Worm (Caenorhabditis elegans) whole organism, L1 larva: Measurements from ENCODE around the gene ttr-43.

Experiments used
- C34B4.2 ChIP-seq: sonication (generic microtip); optimal IDR thresholded peaks from 2 replicates; lab custom pipeline; 2017; ENCODE audit warnings: mild to moderate bottlenecking, missing genetic modification characterization, missing compliant biosample characterization
- aha-1 ChIP-seq: fragments of 150-350 bp; optimal IDR thresholded peaks from 2 replicates; lab custom pipeline; 2014; ENCODE audit warnings: missing biosample characterization, missing genetic modification characterization
- ceh-63 ChIP-seq: fragments of 200-800 bp; sonication (Bioruptor generic); optimal IDR thresholded peaks from 2 replicates; lab custom pipeline; 2018; ENCODE audit warnings: mild to moderate bottlenecking, missing genetic modification characterization, missing compliant biosample characterization
- ceh-82 ChIP-seq, 3 experiments: fragments of 150-350 bp in 1 of 3; sonication (generic microtip) in 2 of 3; optimal IDR thresholded peaks; 2 replicates each; lab custom pipeline; 2014 to 2017; ENCODE audit warnings: missing biosample characterization in 3 of 3, missing genetic modification characterization in 3 of 3
- ceh-88 ChIP-seq: fragments of 200-800 bp; sonication (Bioruptor generic); IDR thresholded peaks from 2 replicates; pipeline ENCODE4 v1.3.6; 2022; ENCODE audit warnings: missing genetic modification characterization, missing compliant biosample characterization
- ceh-90 ChIP-seq: sonication (generic microtip); optimal IDR thresholded peaks from 2 replicates; lab custom pipeline; 2016; ENCODE audit warnings: missing genetic modification characterization, missing compliant biosample characterization
- ces-1 ChIP-seq: fragments of 150-350 bp; optimal IDR thresholded peaks from 2 replicates; lab custom pipeline; 2014; ENCODE audit warnings: missing biosample characterization, missing genetic modification reagents, missing genetic modification characterization
- dpl-1 ChIP-seq, 3 experiments: fragments of 150-350 bp in 2 of 3; sonication (generic microtip) in 1 of 3; optimal IDR thresholded peaks; 2 replicates each; lab custom pipeline; 2014 to 2017; ENCODE audit warnings: missing biosample characterization in 3 of 3, missing genetic modification characterization in 3 of 3, missing genetic modification reagents in 3 of 3
- dsc-1 ChIP-seq: sonication (generic microtip); optimal IDR thresholded peaks from 2 replicates; lab custom pipeline; 2016; ENCODE audit warnings: mild to moderate bottlenecking, missing genetic modification characterization, missing compliant biosample characterization
- efl-1 ChIP-seq, 4 experiments: fragments of 150-350 bp; optimal IDR thresholded peaks in 3 of 4; peaks in 1 of 4; 1 replicate in 1 of 4; 2 replicates in 3 of 4; lab custom pipeline; 2014; ENCODE audit warnings: missing biosample characterization in 2 of 4, missing genetic modification characterization in 2 of 4, missing genetic modification reagents in 2 of 4
- hlh-4 ChIP-seq: sonication (generic microtip); optimal IDR thresholded peaks from 2 replicates; lab custom pipeline; 2016; ENCODE audit warnings: mild to moderate bottlenecking, missing genetic modification characterization, missing compliant biosample characterization
- irx-1 ChIP-seq: sonication (generic microtip); optimal IDR thresholded peaks from 2 replicates; lab custom pipeline; 2016; ENCODE audit warnings: missing genetic modification characterization, missing compliant biosample characterization
- isw-1 ChIP-seq: fragments of 200-800 bp; sonication (Bioruptor generic); IDR thresholded peaks from 2 replicates; pipeline ENCODE4 v1.3.6; 2022; ENCODE audit warnings: missing genetic modification characterization, missing compliant biosample characterization
- jun-1 ChIP-seq: fragments of 150-350 bp; optimal IDR thresholded peaks from 2 replicates; lab custom pipeline; 2014; ENCODE audit warnings: missing biosample characterization, missing genetic modification reagents, missing genetic modification characterization
- lin-14 ChIP-seq: fragments of 200-800 bp; sonication (Bioruptor generic); optimal IDR thresholded peaks from 2 replicates; lab custom pipeline; 2018; ENCODE audit warnings: mild to moderate bottlenecking, missing genetic modification characterization, moderate library complexity, missing compliant biosample characterization
- lin-35 ChIP-seq, 2 experiments: fragments of 150-350 bp; optimal IDR thresholded peaks; 2 replicates each; lab custom pipeline; 2014; ENCODE audit warnings: missing biosample characterization in 2 of 2, missing genetic modification characterization in 2 of 2, missing genetic modification reagents in 2 of 2
- lsy-2 ChIP-seq, 2 experiments: fragments of 150-350 bp; optimal IDR thresholded peaks; 2 replicates each; lab custom pipeline; 2014; ENCODE audit warnings: missing biosample characterization in 2 of 2, missing genetic modification characterization in 2 of 2
- mab-9 ChIP-seq: fragments of 200-800 bp; sonication (Bioruptor generic); IDR thresholded peaks from 2 replicates; pipeline ENCODE4 v1.3.6; 2022; ENCODE audit warnings: missing genetic modification reagents, missing genetic modification characterization, missing compliant biosample characterization
- mdl-1 ChIP-seq, 2 experiments: fragments of 150-350 bp; optimal IDR thresholded peaks; 2 replicates each; lab custom pipeline; 2014 to 2017; ENCODE audit warnings: missing biosample characterization in 2 of 2, missing genetic modification characterization in 2 of 2, inconsistent platforms in 1 of 2
- mef-2 ChIP-seq: fragments of 150-350 bp; optimal IDR thresholded peaks from 2 replicates; lab custom pipeline; 2014; ENCODE audit warnings: missing biosample characterization, missing genetic modification characterization
- nhr-12 ChIP-seq: sonication (generic microtip); optimal IDR thresholded peaks from 2 replicates; lab custom pipeline; 2017; ENCODE audit warnings: missing biosample characterization, missing genetic modification characterization
- nhr-20 ChIP-seq: sonication (generic microtip); optimal IDR thresholded peaks from 2 replicates; lab custom pipeline; 2016; ENCODE audit warnings: mild to moderate bottlenecking, missing genetic modification characterization, missing compliant biosample characterization
- nhr-28 ChIP-seq: fragments of 150-350 bp; optimal IDR thresholded peaks from 2 replicates; lab custom pipeline; 2014; ENCODE audit warnings: missing biosample characterization, missing genetic modification characterization
- nhr-47 ChIP-seq: sonication (generic microtip); optimal IDR thresholded peaks from 2 replicates; lab custom pipeline; 2016; ENCODE audit warnings: mild to moderate bottlenecking, missing genetic modification characterization, moderate library complexity, missing compliant biosample characterization
- nhr-76 ChIP-seq: sonication (generic microtip); optimal IDR thresholded peaks from 2 replicates; lab custom pipeline; 2017; ENCODE audit warnings: missing biosample characterization, missing genetic modification characterization
- nhr-84 ChIP-seq: sonication (generic microtip); optimal IDR thresholded peaks from 2 replicates; lab custom pipeline; 2017; ENCODE audit warnings: missing biosample characterization, missing genetic modification characterization
- pag-3 ChIP-seq: sonication (generic microtip); optimal IDR thresholded peaks from 2 replicates; lab custom pipeline; 2017; ENCODE audit warnings: missing genetic modification characterization, mild to moderate bottlenecking, missing compliant biosample characterization, antibody characterized with exemption, borderline replicate concordance; ENCODE audit not compliant: insufficient read depth
- pax-3 ChIP-seq: fragments of 200-800 bp; sonication (Bioruptor generic); optimal IDR thresholded peaks from 2 replicates; lab custom pipeline; 2018; ENCODE audit warnings: mild to moderate bottlenecking, missing genetic modification characterization, moderate library complexity, missing compliant biosample characterization
- snu-23 ChIP-seq: sonication (generic microtip); optimal IDR thresholded peaks from 2 replicates; lab custom pipeline; 2016; ENCODE audit warnings: missing genetic modification characterization, missing compliant biosample characterization
- vab-15 ChIP-seq: sonication (generic microtip); optimal IDR thresholded peaks from 2 replicates; lab custom pipeline; 2017; ENCODE audit warnings: missing genotype, mild to moderate bottlenecking, missing genetic modification characterization, missing compliant biosample characterization
- xbp-1 ChIP-seq: sonication (generic microtip); optimal IDR thresholded peaks from 2 replicates; lab custom pipeline; 2016; ENCODE audit warnings: missing genetic modification characterization, missing compliant biosample characterization
- zip-4 ChIP-seq: fragments of 200-800 bp; sonication (Bioruptor generic); optimal IDR thresholded peaks from 2 replicates; lab custom pipeline; 2018; ENCODE audit warnings: mild to moderate bottlenecking, missing genetic modification characterization, moderate library complexity, missing compliant biosample characterization

Gene ttr-43

DNA sequence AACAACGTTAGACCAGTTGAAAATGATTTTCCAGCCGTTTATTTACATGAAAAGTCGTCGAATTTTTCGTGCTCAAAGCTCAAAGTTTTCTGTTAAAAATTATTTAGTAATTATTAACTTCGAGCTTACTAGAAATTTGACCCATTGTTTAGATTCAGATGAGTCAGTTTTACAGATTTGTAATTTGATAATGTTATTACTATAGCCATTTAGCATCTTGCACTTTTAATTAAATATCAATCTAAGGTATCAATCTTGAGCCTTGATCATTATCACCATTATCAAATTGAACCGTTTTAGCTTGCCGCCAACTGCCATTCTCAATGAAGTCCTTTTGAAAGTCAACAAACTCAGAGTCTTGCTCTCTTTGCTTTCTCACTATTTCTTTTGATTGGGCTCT, 19.0 kb upstream of the ttr-43 start, which contains the start of gene ZC116.1:
ZC116.1 (plus strand) TSS at position 301 of the 400 bp plus-strand sequence.
- TF ChIP-seq nhr-12 (tag; lab: Kevin White, UChicago) (no peak), nhr-20 (tag; lab: Kevin White, UChicago) (no peak), mab-9 (no peak), nhr-84 (tag; lab: Kevin White, UChicago) (no peak), ceh-82 (tag; optimal IDR thresholded peaks at IDR 0.05; lab: Kevin White, UChicago) (no peak), nhr-76 (tag; lab: Kevin White, UChicago) (no peak), mef-2 (tag; lab: Kevin White, UChicago) (no peak), ces-1 (GFP tag; lab: Kevin White, UChicago) (no peak), C34B4.2 (no peak), nhr-28 (tag; lab: Kevin White, UChicago) (no peak)

DNA sequence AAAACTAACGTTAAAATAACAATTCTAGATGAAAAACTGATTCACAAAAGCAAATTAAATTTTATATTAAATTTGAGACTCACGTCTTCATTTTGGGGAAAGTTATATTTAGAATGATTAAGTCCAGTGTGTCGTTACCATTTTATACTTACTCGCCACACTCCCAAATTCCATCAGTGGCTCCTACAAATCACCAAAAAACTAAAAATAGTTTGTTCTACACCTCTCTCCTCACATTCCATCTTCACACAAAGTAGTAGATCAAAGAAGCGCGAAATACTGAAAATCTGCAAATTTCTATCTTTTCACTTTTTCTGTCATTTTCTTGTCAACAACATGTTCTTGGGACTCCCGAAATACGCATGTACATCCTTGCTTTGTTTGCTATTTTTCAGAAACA, 18.4 kb upstream of the ttr-43 start, which contains the start of gene ZC116.5:
ZC116.5 (minus strand) TSS at position 101 of the 400 bp plus-strand sequence.
- no peak for TF ChIP-seq xbp-1 (tag; lab: Kevin White, UChicago)
- TF ChIP-seq pag-3 (tag; lab: Kevin White, UChicago) = no peak
- no peak for TF ChIP-seq ceh-90
- no peak for TF ChIP-seq zip-4 (GFP tag; lab: Kevin White, UChicago)
- no peak for TF ChIP-seq efl-1 (optimal IDR thresholded peaks at IDR 0.05; lab: Kevin White, UChicago)
- no peak for TF ChIP-seq efl-1 (GFP tag; optimal IDR thresholded peaks at IDR 0.05 in 1 of 2; lab: Kevin White, UChicago)
- TF ChIP-seq ceh-63 (GFP tag; lab: Kevin White, UChicago) = no peak
- TF ChIP-seq nhr-28 (tag; lab: Kevin White, UChicago) = no peak

DNA sequence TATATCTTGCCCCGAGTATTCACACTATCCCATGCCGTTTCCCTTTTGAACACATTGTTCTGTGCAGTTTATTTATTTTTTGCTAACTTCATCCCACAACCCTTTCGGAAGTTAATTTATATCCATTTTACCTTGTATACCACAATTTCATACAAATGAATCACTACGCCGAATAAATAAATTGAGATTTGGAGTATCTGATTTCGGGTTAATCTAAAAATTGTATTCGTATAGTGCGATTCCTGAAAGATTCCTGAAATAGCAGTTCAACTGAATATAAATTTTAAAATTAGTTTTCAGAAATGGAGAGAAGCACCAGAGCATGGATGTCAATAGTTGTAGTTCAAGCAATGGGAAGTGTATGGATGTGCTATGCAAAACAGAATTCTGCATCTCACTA, 16.6 kb upstream of the ttr-43 start, which contains the start of gene erg-28:
erg-28 (plus strand) TSS at position 301 of the 400 bp plus-strand sequence.
- TF ChIP-seq lsy-2 (tag; optimal IDR thresholded peaks at IDR 0.05; lab: Kevin White, UChicago) = no peak
- TF ChIP-seq vab-15 (tag; lab: Kevin White, UChicago) = no peak
- no peak for TF ChIP-seq jun-1 (tag; lab: Kevin White, UChicago)
- TF ChIP-seq pax-3 (tag; lab: Kevin White, UChicago) = no peak
- TF ChIP-seq aha-1 = no peak
- TF ChIP-seq dsc-1 (tag; lab: Kevin White, UChicago) = no peak
- no peak for TF ChIP-seq ceh-88 (GFP tag; lab: Robert Waterston, UW)
- no peak for TF ChIP-seq isw-1 (GFP tag; lab: Robert Waterston, UW)
- TF ChIP-seq lin-35 (GFP tag; optimal IDR thresholded peaks at IDR 0.05; lab: Kevin White, UChicago) = no peak
- TF ChIP-seq nhr-47 (tag; lab: Kevin White, UChicago) = no peak
- no peak for TF ChIP-seq snu-23 (GFP tag; lab: Kevin White, UChicago)
- no peak for TF ChIP-seq hlh-4 (tag; lab: Kevin White, UChicago)
- TF ChIP-seq nhr-84 (tag; lab: Kevin White, UChicago) = no peak

DNA sequence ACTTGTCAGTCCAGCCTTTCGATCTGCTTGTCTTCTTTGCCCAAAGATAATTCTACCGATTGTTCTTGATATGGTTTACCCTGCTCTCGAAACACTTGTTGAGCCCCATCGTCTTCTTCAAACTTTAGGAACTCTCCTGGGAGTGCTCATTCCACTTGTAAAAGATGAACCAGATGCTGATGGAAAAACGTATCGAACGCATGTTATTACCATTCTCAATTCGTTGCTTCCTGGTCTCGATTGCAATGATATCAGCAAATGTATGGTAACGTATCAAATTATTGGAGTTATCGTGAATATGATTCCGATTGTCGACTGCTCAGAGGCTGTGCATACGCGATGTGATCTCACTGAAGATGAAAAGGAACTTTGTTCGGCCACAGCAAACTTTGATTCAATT, 11.3 kb upstream of the ttr-43 start:
- no peak for TF ChIP-seq dpl-1 (GFP tag; optimal IDR thresholded peaks at IDR 0.05; lab: Kevin White, UChicago)
- no peak for TF ChIP-seq nhr-76 (tag; lab: Kevin White, UChicago)
- TF ChIP-seq pag-3 (tag; lab: Kevin White, UChicago) = no peak
- TF ChIP-seq irx-1 (tag; lab: Kevin White, UChicago) = no peak
- no peak for TF ChIP-seq snu-23 (GFP tag; lab: Kevin White, UChicago)
- TF ChIP-seq mdl-1 (tag; optimal IDR thresholded peaks at IDR 0.05; lab: Kevin White, UChicago) = no peak
- no peak for TF ChIP-seq lin-14 (GFP tag; lab: Kevin White, UChicago)
